Worm (Caenorhabditis elegans): ENCODE data around the gene ZK856.19.

Gene ZK856.19

DNA sequence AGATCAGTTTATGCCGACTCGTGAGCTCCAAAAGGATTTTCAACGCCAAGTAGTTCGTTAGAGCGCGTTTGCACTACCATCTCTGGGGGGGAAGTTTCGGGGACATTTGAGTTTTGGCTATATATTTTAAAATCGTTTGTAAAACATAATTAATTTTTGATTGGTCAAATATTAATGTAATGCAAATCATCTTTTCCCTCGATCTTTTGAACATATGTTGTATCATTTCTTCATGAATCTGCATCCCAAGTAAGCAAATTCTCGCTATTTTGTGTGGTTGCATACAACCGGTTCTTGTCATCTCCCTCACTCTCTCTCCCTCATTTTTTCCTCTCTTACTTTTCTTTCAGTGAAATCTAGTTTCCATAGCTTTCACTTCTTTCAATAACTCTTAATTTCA, 26.5 kb downstream of the ZK856.19 start (continued):
- TF ChIP-seq snpc-1.1 (tag; optimal IDR thresholded peaks at IDR 0.05; ENCODE audit: insufficient read depth) (no peak), mcd-1 (GFP tag; IDR thresholded peaks at IDR 0.05) (peak; percentile 91), Y53G8AR.9 (GFP tag; conservative IDR thresholded peaks at IDR 0.05) (no peak), attf-5 (GFP tag; optimal IDR thresholded peaks at IDR 0.05) (peak; percentile 44), ztf-6 (GFP tag; IDR thresholded peaks at IDR 0.05) (no peak), B0261.1 (tag; optimal IDR thresholded peaks at IDR 0.05) (no peak), ztf-22 (GFP tag; optimal IDR thresholded peaks at IDR 0.05) (no peak), nhr-80 (tag; optimal IDR thresholded peaks at IDR 0.05) (peak; percentile 16), zfh-2 (GFP tag; conservative IDR thresholded peaks at IDR 0.05) (no peak), Y67H2A.10 (GFP tag; conservative IDR thresholded peaks at IDR 0.05) (no peak), mes-4 (tag; optimal IDR thresholded peaks at IDR 0.05) (no peak), bed-2 (GFP tag; IDR thresholded peaks at IDR 0.05) (no peak), madf-8 (GFP tag; conservative IDR thresholded peaks at IDR 0.05) (no peak), mxl-1 (tag; optimal IDR thresholded peaks at IDR 0.05) (no peak), repo-1 (tag; optimal IDR thresholded peaks at IDR 0.05) (no peak), pha-4 (tag; optimal IDR thresholded peaks at IDR 0.05) (no peak), T07F8.4 (tag; optimal IDR thresholded peaks at IDR 0.05) (no peak), K12H6.12 (tag; optimal IDR thresholded peaks at IDR 0.05) (peak; percentile 43), ztf-25 (GFP tag; IDR thresholded peaks at IDR 0.05) (no peak), nhr-120 (GFP tag; IDR thresholded peaks at IDR 0.05) (no peak), ztf-18 (tag; optimal IDR thresholded peaks at IDR 0.05) (peak; percentile 30), ceh-27 (GFP tag; optimal IDR thresholded peaks at IDR 0.05) (peak; percentile 56), akir-1 (GFP tag; optimal IDR thresholded peaks at IDR 0.05) (no peak), let-607 (tag; optimal IDR thresholded peaks at IDR 0.05) (peak in 1 of 2 experiments; percentile 6), T26A5.8 (tag; optimal IDR thresholded peaks at IDR 0.05) (no peak), snpc-1.3 (tag; optimal IDR thresholded peaks at IDR 0.05; ENCODE audit: insufficient read depth) (no peak), sptf-2 (GFP tag; optimal IDR thresholded peaks at IDR 0.05) (no peak), tbx-9 (tag; optimal IDR thresholded peaks at IDR 0.05; ENCODE audit: borderline replicate concordance) (no peak), athp-1 (tag; optimal IDR thresholded peaks at IDR 0.05) (no peak), lin-26 (GFP tag; IDR thresholded peaks at IDR 0.05) (no peak), F23B12.7 (tag; optimal IDR thresholded peaks at IDR 0.05; ENCODE audit: insufficient read depth) (no peak), ceh-100 (GFP tag; IDR thresholded peaks at IDR 0.05) (peak; percentile 91), B0019.2 (GFP tag; conservative IDR thresholded peaks at IDR 0.05) (no peak), him-1 (tag; optimal IDR thresholded peaks at IDR 0.05) (no peak), bed-1 (GFP tag; IDR thresholded peaks at IDR 0.05) (no peak), dpff-1 (tag; optimal IDR thresholded peaks at IDR 0.05) (no peak), aptf-3 (GFP tag; IDR thresholded peaks at IDR 0.05) (no peak), cebp-1 (GFP tag; IDR thresholded peaks at IDR 0.05) (no peak), cebp-1 (tag; optimal IDR thresholded peaks at IDR 0.05) (peak; percentile 32), hlh-12 (tag; optimal IDR thresholded peaks at IDR 0.05) (no peak), pbrm-1 (GFP tag; IDR thresholded peaks at IDR 0.05) (no peak)

Data from whole organism, young adult.